Worm (Caenorhabditis elegans) whole organism, L4 larva: ENCODE results near the gene F53A9.8.

ENCODE experiments used
- F37D6.2 ChIP-seq: sonication (generic microtip); optimal IDR thresholded peaks from 2 replicates; lab custom pipeline; 2016; ENCODE audit warnings: mild to moderate bottlenecking, missing genetic modification characterization, missing compliant biosample characterization
- F44E2.7 ChIP-seq: fragments of 200-800 bp; sonication (Bioruptor generic); IDR thresholded peaks from 2 replicates; pipeline ENCODE4 v2.1.2; 2022; ENCODE audit warnings: missing genetic modification characterization, missing compliant biosample characterization
- T26A8.4 ChIP-seq: fragments of 200-800 bp; sonication (Bioruptor generic); IDR thresholded peaks from 2 replicates; pipeline ENCODE4 v1.3.6; 2022; ENCODE audit warnings: missing genetic modification characterization, missing compliant biosample characterization
- Y48G9A.11 ChIP-seq: fragments of 200-800 bp; sonication (Bioruptor generic); IDR thresholded peaks from 2 replicates; pipeline ENCODE4 v1.3.6; 2022; ENCODE audit warnings: missing genetic modification reagents, missing genetic modification characterization, missing compliant biosample characterization
- ZK546.5 ChIP-seq, 2 experiments: sonication (generic microtip); optimal IDR thresholded peaks; 2 replicates each; lab custom pipeline; 2017; ENCODE audit warnings: missing biosample characterization in 2 of 2, missing genetic modification characterization in 2 of 2
- aha-1 ChIP-seq: fragments of 150-350 bp; peaks from one replicate; lab custom pipeline; 2014; ENCODE audit warnings: missing biosample characterization, missing genetic modification characterization
- ama-1 ChIP-seq: fragments of 150-350 bp; optimal IDR thresholded peaks from 2 replicates; lab custom pipeline; 2014; ENCODE audit warnings: inconsistent platforms, mixed read lengths
- ceh-32 ChIP-seq: sonication (generic microtip); optimal IDR thresholded peaks from 2 replicates; lab custom pipeline; 2016; ENCODE audit warnings: mild to moderate bottlenecking, missing genetic modification characterization, missing compliant biosample characterization; ENCODE audit not compliant: poor library complexity
- ceh-44 ChIP-seq: fragments of 200-800 bp; sonication (Bioruptor generic); IDR thresholded peaks from 2 replicates; pipeline ENCODE4 v1.3.6; 2022; ENCODE audit warnings: missing genetic modification reagents, missing genetic modification characterization, missing compliant biosample characterization
- ceh-82 ChIP-seq: sonication (generic microtip); optimal IDR thresholded peaks from 2 replicates; lab custom pipeline; 2017; ENCODE audit warnings: missing biosample characterization, missing genetic modification characterization
- cey-2 ChIP-seq: sonication (generic microtip); optimal IDR thresholded peaks from 3 replicates; lab custom pipeline; 2017; ENCODE audit warnings: missing genetic modification characterization, mild to moderate bottlenecking, missing compliant biosample characterization, antibody characterized with exemption, borderline replicate concordance; ENCODE audit not compliant: insufficient read depth
- daf-12 ChIP-seq: fragments of 150-350 bp; optimal IDR thresholded peaks from 2 replicates; lab custom pipeline; 2014; ENCODE audit warnings: missing biosample characterization, missing genetic modification reagents, missing genetic modification characterization
- dpl-1 ChIP-seq: fragments of 150-350 bp; optimal IDR thresholded peaks from 2 replicates; lab custom pipeline; 2014; ENCODE audit warnings: missing biosample characterization, missing genetic modification reagents, missing genetic modification characterization
- duxl-1 ChIP-seq: sonication (generic microtip); optimal IDR thresholded peaks from 2 replicates; lab custom pipeline; 2016; ENCODE audit warnings: mild to moderate bottlenecking, missing genetic modification characterization, moderate library complexity, missing compliant biosample characterization; ENCODE audit not compliant: poor library complexity
- dve-1 ChIP-seq: sonication (generic microtip); optimal IDR thresholded peaks from 2 replicates; lab custom pipeline; 2017; ENCODE audit warnings: antibody characterized with exemption, mild to moderate bottlenecking, missing genetic modification characterization, missing compliant biosample characterization; ENCODE audit not compliant: insufficient read depth
- egl-27 ChIP-seq: sonication (generic microtip); optimal IDR thresholded peaks from 3 replicates; lab custom pipeline; 2017; ENCODE audit warnings: missing biosample characterization, missing genetic modification reagents, missing genetic modification characterization
- fos-1 ChIP-seq: fragments of 150-350 bp; optimal IDR thresholded peaks from 2 replicates; lab custom pipeline; 2014; ENCODE audit warnings: missing biosample characterization, missing genetic modification characterization
- gei-8 ChIP-seq: fragments of 200-800 bp; sonication (Bioruptor generic); optimal IDR thresholded peaks from 2 replicates; lab custom pipeline; 2018; ENCODE audit warnings: mild to moderate bottlenecking, missing genetic modification characterization, missing compliant biosample characterization
- hmg-1.1 ChIP-seq: fragments of 200-800 bp; sonication (Bioruptor generic); IDR thresholded peaks from 2 replicates; pipeline ENCODE4 v1.3.6; 2022; ENCODE audit warnings: missing genetic modification reagents, missing genetic modification characterization, missing compliant biosample characterization
- lin-1 ChIP-seq: fragments of 200-800 bp; sonication (Bioruptor generic); IDR thresholded peaks from 2 replicates; pipeline ENCODE4 v1.3.6; 2022; ENCODE audit warnings: missing genetic modification reagents, missing genetic modification characterization, missing compliant biosample characterization
- lin-15B ChIP-seq: fragments of 150-350 bp; sonication (generic microtip); optimal IDR thresholded peaks from 3 replicates; lab custom pipeline; 2014; ENCODE audit warnings: missing biosample characterization, missing genetic modification characterization
- mdt-29 ChIP-seq: fragments of 200-800 bp; sonication (Bioruptor generic); IDR thresholded peaks from 2 replicates; pipeline ENCODE4 v1.3.6; 2022; ENCODE audit warnings: missing genetic modification reagents, missing genetic modification characterization, missing compliant biosample characterization
- mxl-2 ChIP-seq: fragments of 200-800 bp; sonication (Bioruptor generic); conservative IDR thresholded peaks from 2 replicates; pipeline ENCODE4 v1.3.6; 2022; ENCODE audit warnings: missing genetic modification reagents, missing genetic modification characterization, missing compliant biosample characterization
- nhr-10 ChIP-seq: fragments of 150-350 bp; optimal IDR thresholded peaks from 2 replicates; lab custom pipeline; 2014; ENCODE audit warnings: missing biosample characterization, missing genetic modification characterization
- nhr-25 ChIP-seq: sonication (generic microtip); optimal IDR thresholded peaks from 2 replicates; lab custom pipeline; 2017; ENCODE audit warnings: missing genetic modification characterization, mild to moderate bottlenecking, missing compliant biosample characterization, antibody characterized with exemption, moderate library complexity, borderline replicate concordance; ENCODE audit not compliant: insufficient read depth
- nhr-28 ChIP-seq: fragments of 150-350 bp; optimal IDR thresholded peaks from 2 replicates; lab custom pipeline; 2014; ENCODE audit warnings: missing biosample characterization, missing genetic modification characterization
- nhr-48 ChIP-seq: sonication (generic microtip); optimal IDR thresholded peaks from 2 replicates; lab custom pipeline; 2016; ENCODE audit warnings: mild to moderate bottlenecking, missing genetic modification characterization, missing compliant biosample characterization
- pha-4 ChIP-seq, 2 experiments: fragments of 150-350 bp in 1 of 2; fragments of 200-800 bp in 1 of 2; sonication (Bioruptor generic) in 1 of 2; IDR thresholded peaks in 1 of 2; optimal IDR thresholded peaks in 1 of 2; 2 replicates each; pipeline versions ENCODE4 v1.3.6 to Lab custom; 2014 to 2022; ENCODE audit warnings: missing genetic modification characterization in 2 of 2, missing genetic modification reagents in 2 of 2, missing biosample characterization in 1 of 2, missing compliant biosample characterization in 1 of 2
- sdz-12 ChIP-seq: fragments of 200-800 bp; sonication (Bioruptor generic); optimal IDR thresholded peaks from 2 replicates; lab custom pipeline; 2018; ENCODE audit warnings: mild to moderate bottlenecking, missing genetic modification characterization, missing compliant biosample characterization
- snpc-1.2 ChIP-seq: fragments of 200-800 bp; sonication (Bioruptor generic); IDR thresholded peaks from 2 replicates; pipeline ENCODE4 v1.3.6; 2022; ENCODE audit warnings: missing genetic modification reagents, missing genetic modification characterization, missing compliant biosample characterization
- tra-1 ChIP-seq: fragments of 200-800 bp; sonication (Bioruptor generic); IDR thresholded peaks from 2 replicates; pipeline ENCODE4 v1.3.6; 2022; ENCODE audit warnings: missing genetic modification reagents, missing genetic modification characterization, missing compliant biosample characterization
- unc-130 ChIP-seq: sonication (generic microtip); optimal IDR thresholded peaks from 2 replicates; lab custom pipeline; 2016; ENCODE audit warnings: missing genetic modification reagents, missing genetic modification characterization, missing compliant biosample characterization
- zfp-2 ChIP-seq: sonication (generic microtip); optimal IDR thresholded peaks from 2 replicates; lab custom pipeline; 2016; ENCODE audit warnings: mild to moderate bottlenecking, missing genetic modification characterization, missing compliant biosample characterization
- zfp-3 ChIP-seq: fragments of 200-800 bp; sonication (Bioruptor generic); conservative IDR thresholded peaks from 2 replicates; pipeline ENCODE4 v1.3.6; 2022; ENCODE audit warnings: missing genetic modification reagents, missing genetic modification characterization, missing compliant biosample characterization

The F53A9.8 gene

DNA sequence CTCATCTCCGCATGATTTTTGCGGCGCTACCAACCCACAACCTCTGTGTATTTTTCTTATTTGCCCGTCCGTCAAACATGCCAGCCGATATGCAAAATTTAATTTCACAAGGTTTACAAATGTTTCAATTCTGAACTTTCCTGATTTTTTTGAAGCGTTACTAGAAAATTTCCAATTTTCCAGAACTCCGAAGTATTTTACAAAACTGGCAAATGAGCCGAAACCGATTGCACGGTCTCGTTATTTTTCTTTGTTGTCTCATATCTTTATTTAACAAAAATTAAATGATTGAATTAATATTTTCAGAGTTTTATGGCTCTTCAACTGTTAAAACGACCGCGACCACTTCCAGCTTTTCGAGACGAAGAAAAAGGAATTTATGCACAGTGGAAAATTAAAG lies 10.7 kb downstream of the F53A9.8 start, which contains the start of gene F53A9.3:
F53A9.3 (plus strand) TSS at position 301 of the 400 bp plus-strand sequence.
- TF ChIP-seq nhr-25 (tag; lab: Kevin White, UChicago) (no peak), nhr-48 (no peak), nhr-10 (tag; lab: Kevin White, UChicago) (no peak), tra-1 (GFP tag; lab: Robert Waterston, UW) (no peak), ama-1 (lab: Kevin White, UChicago) (no peak), zfp-2 (tag; lab: Kevin White, UChicago) (no peak), T26A8.4 (no peak), mdt-29 (no peak), daf-12 (tag; lab: Kevin White, UChicago) (no peak), Y48G9A.11 (GFP tag; lab: Robert Waterston, UW) (no peak), cey-2 (tag; lab: Kevin White, UChicago) (no peak), egl-27 (tag; lab: Kevin White, UChicago) (no peak), lin-15B (tag; lab: Kevin White, UChicago) (no peak), gei-8 (GFP tag; lab: Kevin White, UChicago) (no peak), dve-1 (tag; lab: Kevin White, UChicago) (no peak), unc-130 (GFP tag; lab: Kevin White, UChicago) (no peak), snpc-1.2 (no peak), ceh-32 (tag; lab: Kevin White, UChicago) (no peak), mxl-2 (GFP tag; lab: Robert Waterston, UW) (no peak)

DNA sequence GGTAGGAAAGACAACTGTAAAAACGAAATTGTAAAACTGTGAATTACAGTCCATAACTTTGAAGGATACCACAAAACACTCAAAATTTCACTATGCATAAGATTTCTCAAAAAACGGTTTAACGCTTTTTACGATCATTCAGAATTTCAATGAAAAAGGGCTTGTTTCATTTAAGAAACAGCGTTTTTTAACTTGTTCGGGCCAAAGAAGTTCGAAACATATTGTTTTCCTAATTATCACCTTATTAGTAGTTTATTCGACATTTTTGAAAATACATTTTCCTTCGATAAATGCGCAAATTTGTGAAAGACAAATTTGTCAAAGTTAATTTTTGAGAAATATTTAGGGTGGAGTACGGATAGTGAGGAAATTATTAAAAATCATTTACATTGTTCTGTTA lies 13.9 kb downstream of the F53A9.8 start:
- TF ChIP-seq zfp-3 (GFP tag; lab: Robert Waterston, UW) (no peak), aha-1 (tag; lab: Kevin White, UChicago) (peak; percentile 90), lin-1 (GFP tag; lab: Robert Waterston, UW) (no peak)

DNA sequence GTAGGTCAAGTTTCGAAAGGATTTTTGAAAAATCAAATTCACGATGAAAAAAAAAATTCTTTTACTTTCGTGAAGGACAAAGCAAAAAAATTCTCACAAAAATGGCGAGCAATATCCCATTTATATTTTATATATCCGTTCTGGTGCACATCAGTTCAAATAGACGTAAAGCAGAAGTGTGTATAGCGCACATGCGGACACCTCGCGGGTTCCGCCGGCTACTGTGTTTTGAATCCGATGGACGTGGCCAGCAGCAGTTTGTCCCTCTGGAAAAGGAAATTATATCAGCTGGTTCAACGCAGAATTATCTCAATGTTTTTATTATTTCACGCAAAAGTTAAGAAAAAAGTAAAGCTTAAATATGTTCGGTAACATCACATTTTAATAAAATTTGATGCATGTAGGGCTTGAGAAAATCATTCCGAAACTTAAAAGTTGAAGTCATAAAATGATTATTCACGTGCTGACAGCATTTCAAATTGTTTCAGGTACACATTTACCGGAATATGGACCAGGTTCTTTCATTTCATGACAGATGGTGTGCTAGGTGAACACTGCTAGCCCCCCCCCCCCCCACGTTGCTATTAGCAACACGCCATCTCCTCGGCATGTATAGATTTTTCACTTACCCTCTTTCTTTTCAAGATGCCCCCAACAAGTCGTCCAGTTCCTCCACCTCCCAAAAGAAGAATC lies 14.9 kb downstream of the F53A9.8 start, which contains the start of gene jbts-14:
jbts-14 (plus strand) TSS at position 643 of the 693 bp plus-strand sequence.
- TF ChIP-seq sdz-12 (GFP tag; lab: Kevin White, UChicago), result no peak
- TF ChIP-seq dpl-1 (GFP tag; lab: Kevin White, UChicago), result no peak
- no peak for TF ChIP-seq pha-4 (GFP tag; IDR thresholded peaks at IDR 0.05; lab: Robert Waterston, UW)
- TF ChIP-seq pha-4 (tag; optimal IDR thresholded peaks at IDR 0.05; lab: Kevin White, UChicago), result no peak
- no peak for TF ChIP-seq hmg-1.1 (GFP tag; lab: Robert Waterston, UW)
- no peak for TF ChIP-seq ceh-44 (GFP tag; lab: Robert Waterston, UW)
- TF ChIP-seq F37D6.2 (tag; lab: Kevin White, UChicago), result no peak
- no peak for TF ChIP-seq ceh-82

DNA sequence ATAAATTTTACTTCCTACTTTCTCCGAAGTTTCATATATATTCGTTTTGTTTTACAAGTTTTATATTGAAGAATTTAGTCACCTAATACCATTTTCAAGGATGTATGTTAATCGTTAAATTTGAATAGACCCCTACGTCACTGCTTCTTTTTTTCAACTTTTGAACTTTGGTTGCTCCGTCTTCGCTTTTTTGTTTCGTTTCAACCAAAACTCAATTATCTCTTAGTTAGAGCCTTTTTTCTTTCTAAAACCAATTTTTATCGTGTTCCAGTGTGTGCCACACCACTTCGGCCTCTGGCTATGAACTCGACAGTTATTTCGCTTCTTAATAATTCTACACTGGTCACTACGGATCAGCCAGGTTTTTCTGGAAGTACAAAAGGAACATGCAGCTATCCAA lies 21.2 kb downstream of the F53A9.8 start, which contains the start of gene frpr-8:
frpr-8 (plus strand) TSS at position 301 of the 400 bp plus-strand sequence.
- TF ChIP-seq ZK546.5 (tag; optimal IDR thresholded peaks at IDR 0.05; lab: Kevin White, UChicago) (no peak), fos-1 (tag; lab: Kevin White, UChicago) (no peak), ceh-44 (GFP tag; lab: Robert Waterston, UW) (no peak), duxl-1 (tag; lab: Kevin White, UChicago) (no peak), nhr-28 (tag; lab: Kevin White, UChicago) (no peak), F44E2.7 (GFP tag; lab: Robert Waterston, UW) (no peak), unc-130 (GFP tag; lab: Kevin White, UChicago) (no peak)
